Fruit fly (Drosophila melanogaster) whole organism, embryonic: ENCODE data around the gene stet.

ENCODE experiments used
- Atf-2 ChIP-seq: fragments of 200-800 bp; sonication (Bioruptor generic); optimal IDR thresholded peaks from 2 replicates; lab custom pipeline; 2016; ENCODE audit warnings: missing biosample characterization, missing genetic modification characterization
- Blimp-1 ChIP-seq: fragments of 200-800 bp; sonication (Bioruptor generic); optimal IDR thresholded peaks from 3 replicates; lab custom pipeline; 2018; ENCODE audit warnings: missing biosample characterization, missing genetic modification characterization, mild to moderate bottlenecking, moderate library complexity, missing genetic modification reagents
- Bteb2 ChIP-seq: fragments of 200-800 bp; sonication (Bioruptor generic); optimal IDR thresholded peaks from 2 replicates; lab custom pipeline; 2016; ENCODE audit warnings: missing biosample characterization, missing genetic modification characterization
- CG10431 ChIP-seq: fragments of 200-800 bp; sonication (Bioruptor generic); optimal IDR thresholded peaks from 3 replicates; lab custom pipeline; 2018; ENCODE audit warnings: missing biosample characterization, mild to moderate bottlenecking, missing genetic modification characterization
- CG10979 ChIP-seq: fragments of 200-800 bp; sonication (Bioruptor generic); optimal IDR thresholded peaks from 2 replicates; lab custom pipeline; 2018; ENCODE audit warnings: missing biosample characterization, mild to moderate bottlenecking, missing genetic modification characterization, moderate library complexity
- CG12104 ChIP-seq: fragments of 200-800 bp; sonication (Bioruptor generic); optimal IDR thresholded peaks from 3 replicates; lab custom pipeline; 2016; ENCODE audit warnings: missing biosample characterization, missing genetic modification characterization
- CG1233 ChIP-seq: fragments of 200-800 bp; sonication (Bioruptor generic); optimal IDR thresholded peaks from 4 replicates; lab custom pipeline; 2018; ENCODE audit warnings: missing biosample characterization, mild to moderate bottlenecking, missing genetic modification characterization
- CG13424 ChIP-seq: fragments of 200-800 bp; sonication (Bioruptor generic); optimal IDR thresholded peaks from 2 replicates; lab custom pipeline; 2019; ENCODE audit warnings: missing biosample characterization, mild to moderate bottlenecking, missing genetic modification characterization, moderate library complexity
- CG13775 ChIP-seq: fragments of 200-800 bp; sonication (Bioruptor generic); optimal IDR thresholded peaks from 3 replicates; lab custom pipeline; 2017; ENCODE audit warnings: missing biosample characterization, mild to moderate bottlenecking, missing genetic modification characterization
- CG14441 ChIP-seq: fragments of 200-800 bp; sonication (Bioruptor generic); IDR thresholded peaks from 2 replicates; pipeline ENCODE4 v1.3.6; 2022; ENCODE audit warnings: missing biosample characterization, missing genetic modification characterization
- CG16779 ChIP-seq: fragments of 200-800 bp; sonication (Bioruptor generic); IDR thresholded peaks from 2 replicates; pipeline ENCODE4 v1.3.6; 2022; ENCODE audit warnings: missing biosample characterization, missing genetic modification characterization
- CG16813 ChIP-seq: fragments of 200-800 bp; sonication (Bioruptor generic); IDR thresholded peaks from 3 replicates; pipeline ENCODE4 v1.3.6; 2022; ENCODE audit warnings: missing biosample characterization, missing genetic modification characterization; ENCODE audit not compliant: partially characterized antibody
- CG2202 ChIP-seq: fragments of 200-800 bp; sonication (Bioruptor generic); optimal IDR thresholded peaks from 2 replicates; lab custom pipeline; 2018; ENCODE audit warnings: missing biosample characterization, mild to moderate bottlenecking, missing genetic modification characterization
- CG33213 ChIP-seq: fragments of 200-800 bp; sonication (Bioruptor generic); optimal IDR thresholded peaks from 3 replicates; lab custom pipeline; 2016; ENCODE audit warnings: missing biosample characterization, missing genetic modification characterization
- CG33557 ChIP-seq: fragments of 200-800 bp; sonication (Bioruptor generic); optimal IDR thresholded peaks from 2 replicates; lab custom pipeline; 2019; ENCODE audit warnings: missing biosample characterization, mild to moderate bottlenecking, missing genetic modification characterization, moderate library complexity
- CG5953 ChIP-seq: fragments of 200-800 bp; sonication (Bioruptor generic); IDR thresholded peaks from 2 replicates; pipeline ENCODE4 v1.3.6; 2022; ENCODE audit warnings: missing biosample characterization, missing genetic modification characterization
- CG7357 ChIP-seq: fragments of 200-800 bp; sonication (Bioruptor generic); IDR thresholded peaks from 3 replicates; pipeline ENCODE4 v1.3.6; 2022; ENCODE audit warnings: missing biosample characterization, missing genetic modification characterization
- CG8388 ChIP-seq: fragments of 200-800 bp; sonication (Bioruptor generic); optimal IDR thresholded peaks from 2 replicates; lab custom pipeline; 2019; ENCODE audit warnings: missing biosample characterization, mild to moderate bottlenecking, missing genetic modification characterization, moderate library complexity
- D19A ChIP-seq: fragments of 200-800 bp; optimal IDR thresholded peaks from 3 replicates; lab custom pipeline; 2019; ENCODE audit warnings: missing biosample characterization, mild to moderate bottlenecking, missing genetic modification characterization, moderate library complexity
- Dip2 ChIP-seq: fragments of 200-800 bp; sonication (Bioruptor generic); IDR thresholded peaks from 2 replicates; pipeline ENCODE4 v1.3.6; 2022; ENCODE audit warnings: missing biosample characterization, missing genetic modification characterization
- Dp ChIP-seq: fragments of 200-800 bp; sonication (Bioruptor generic); optimal IDR thresholded peaks from 2 replicates; lab custom pipeline; 2018; ENCODE audit warnings: missing biosample characterization, mild to moderate bottlenecking, missing genetic modification characterization, moderate library complexity
- Jarid2 ChIP-seq: fragments of 200-800 bp; sonication (Bioruptor generic); optimal IDR thresholded peaks from 3 replicates; lab custom pipeline; 2017; ENCODE audit warnings: mild to moderate bottlenecking, missing biosample characterization, missing genetic modification reagents, missing genetic modification characterization
- Max ChIP-seq: fragments of 200-800 bp; sonication (Bioruptor generic); optimal IDR thresholded peaks from 2 replicates; lab custom pipeline; 2016; ENCODE audit warnings: missing biosample characterization, mild to moderate bottlenecking, missing genetic modification characterization
- Nf-YC ChIP-seq: fragments of 200-800 bp; optimal IDR thresholded peaks from 3 replicates; lab custom pipeline; 2019; ENCODE audit warnings: missing biosample characterization, mild to moderate bottlenecking, missing genetic modification characterization, moderate library complexity
- Stat92E ChIP-seq, 3 experiments: fragments of >200 bp in 2 of 3; fragments of 200-800 bp in 1 of 3; sonication (Bioruptor generic) in 1 of 3; optimal IDR thresholded peaks; 2 replicates each; lab custom pipeline; 2017 to 2019; ENCODE audit warnings: missing biosample characterization in 3 of 3, missing genetic modification characterization in 3 of 3, mild to moderate bottlenecking in 1 of 3, moderate library complexity in 1 of 3
- Trl ChIP-seq, 3 experiments: fragments of >200 bp in 2 of 3; fragments of 200-800 bp in 1 of 3; sonication (Bioruptor generic) in 1 of 3; optimal IDR thresholded peaks; 2 replicates in 1 of 3; 3 replicates in 2 of 3; lab custom pipeline; 2016 to 2017; ENCODE audit warnings: missing biosample characterization in 1 of 3, missing genetic modification characterization in 1 of 3
- Xbp1 ChIP-seq: fragments of 200-800 bp; sonication (Bioruptor generic); optimal IDR thresholded peaks from 3 replicates; lab custom pipeline; 2016; ENCODE audit warnings: missing biosample characterization, mild to moderate bottlenecking, missing genetic modification characterization
- YL-1 ChIP-seq: fragments of 200-800 bp; sonication (Bioruptor generic); optimal IDR thresholded peaks from 3 replicates; lab custom pipeline; 2017; ENCODE audit warnings: missing biosample characterization, mild to moderate bottlenecking, missing genetic modification characterization
- abd-A ChIP-seq: fragments of 200-800 bp; sonication (Bioruptor generic); optimal IDR thresholded peaks from 3 replicates; lab custom pipeline; 2019; ENCODE audit warnings: missing biosample characterization, mild to moderate bottlenecking, missing genetic modification characterization, moderate library complexity
- ase ChIP-seq: fragments of 200-800 bp; sonication (Bioruptor generic); IDR thresholded peaks from 3 replicates; pipeline ENCODE4 v1.3.6; 2022; ENCODE audit warnings: missing biosample characterization, missing genetic modification characterization
- dati ChIP-seq: fragments of 200-800 bp; sonication (Bioruptor generic); IDR thresholded peaks from 2 replicates; pipeline ENCODE4 v1.3.6; 2022; ENCODE audit warnings: missing biosample characterization, missing genetic modification characterization
- dysf ChIP-seq: fragments of 200-800 bp; sonication (Bioruptor generic); IDR thresholded peaks from 3 replicates; pipeline ENCODE4 v1.3.6; 2022; ENCODE audit warnings: missing biosample characterization, missing genetic modification characterization
- gsb-n ChIP-seq: fragments of 200-800 bp; sonication (Bioruptor generic); optimal IDR thresholded peaks from 3 replicates; lab custom pipeline; 2018; ENCODE audit warnings: missing biosample characterization, mild to moderate bottlenecking, missing genetic modification characterization
- hbn ChIP-seq: fragments of 200-800 bp; sonication (Bioruptor generic); IDR thresholded peaks from 2 replicates; pipeline ENCODE4 v1.3.6; 2022; ENCODE audit warnings: missing biosample characterization, missing genetic modification characterization; ENCODE audit not compliant: partially characterized antibody
- klu ChIP-seq: fragments of 200-800 bp; sonication (Bioruptor generic); IDR thresholded peaks from 2 replicates; pipeline ENCODE4 v1.3.6; 2022; ENCODE audit warnings: missing biosample characterization, missing genetic modification characterization
- knrl ChIP-seq: fragments of 200-800 bp; sonication (Bioruptor generic); IDR thresholded peaks from 3 replicates; pipeline ENCODE4 v1.3.6; 2022; ENCODE audit warnings: missing biosample characterization, missing genetic modification characterization; ENCODE audit not compliant: partially characterized antibody
- lbe ChIP-seq: fragments of 200-800 bp; sonication (Bioruptor generic); optimal IDR thresholded peaks from 2 replicates; lab custom pipeline; 2016; ENCODE audit warnings: missing biosample characterization, mild to moderate bottlenecking, missing genetic modification characterization
- lola ChIP-seq, 3 experiments: fragments of >200 bp in 2 of 3; fragments of 200-800 bp in 1 of 3; sonication (Bioruptor generic) in 1 of 3; optimal IDR thresholded peaks; 2 replicates each; lab custom pipeline; 2017 to 2019; ENCODE audit warnings: missing biosample characterization in 3 of 3, missing genetic modification characterization in 3 of 3, mild to moderate bottlenecking in 1 of 3, moderate library complexity in 1 of 3
- maf-S ChIP-seq: fragments of 200-800 bp; sonication (Bioruptor generic); optimal IDR thresholded peaks from 2 replicates; lab custom pipeline; 2016; ENCODE audit warnings: missing biosample characterization, missing genetic modification characterization
- nmo ChIP-seq: fragments of 200-800 bp; sonication (Bioruptor generic); optimal IDR thresholded peaks from 2 replicates; lab custom pipeline; 2018; ENCODE audit warnings: missing biosample characterization, mild to moderate bottlenecking, missing genetic modification characterization, moderate library complexity
- oc ChIP-seq: fragments of 200-800 bp; sonication (Bioruptor generic); optimal IDR thresholded peaks from 2 replicates; lab custom pipeline; 2018; ENCODE audit warnings: missing biosample characterization, mild to moderate bottlenecking, missing genetic modification characterization, moderate library complexity
- org-1 ChIP-seq: fragments of 200-800 bp; sonication (Bioruptor generic); optimal IDR thresholded peaks from 2 replicates; lab custom pipeline; 2017; ENCODE audit warnings: missing biosample characterization, missing genetic modification characterization
- ranshi ChIP-seq: fragments of 200-800 bp; sonication (Bioruptor generic); IDR thresholded peaks from 2 replicates; pipeline ENCODE4 v1.3.6; 2022; ENCODE audit warnings: missing biosample characterization, missing genetic modification characterization
- sim ChIP-seq: fragments of 200-800 bp; sonication (Bioruptor generic); IDR thresholded peaks from 2 replicates; pipeline ENCODE4 v1.3.6; 2022; ENCODE audit warnings: missing biosample characterization, missing genetic modification characterization
- sna ChIP-seq: fragments of 200-800 bp; sonication (Bioruptor generic); IDR thresholded peaks from 2 replicates; pipeline ENCODE4 v1.3.6; 2022; ENCODE audit warnings: missing biosample characterization, missing genetic modification characterization; ENCODE audit not compliant: partially characterized antibody
- unc-4 ChIP-seq: fragments of 200-800 bp; sonication (Bioruptor generic); IDR thresholded peaks from 2 replicates; pipeline ENCODE4 v1.3.6; 2022; ENCODE audit warnings: missing biosample characterization, missing genetic modification characterization; ENCODE audit not compliant: partially characterized antibody
- zf30C ChIP-seq: fragments of 200-800 bp; sonication (Bioruptor generic); optimal IDR thresholded peaks from 3 replicates; lab custom pipeline; 2018; ENCODE audit warnings: missing biosample characterization, mild to moderate bottlenecking, missing genetic modification characterization

Gene stet

DNA sequence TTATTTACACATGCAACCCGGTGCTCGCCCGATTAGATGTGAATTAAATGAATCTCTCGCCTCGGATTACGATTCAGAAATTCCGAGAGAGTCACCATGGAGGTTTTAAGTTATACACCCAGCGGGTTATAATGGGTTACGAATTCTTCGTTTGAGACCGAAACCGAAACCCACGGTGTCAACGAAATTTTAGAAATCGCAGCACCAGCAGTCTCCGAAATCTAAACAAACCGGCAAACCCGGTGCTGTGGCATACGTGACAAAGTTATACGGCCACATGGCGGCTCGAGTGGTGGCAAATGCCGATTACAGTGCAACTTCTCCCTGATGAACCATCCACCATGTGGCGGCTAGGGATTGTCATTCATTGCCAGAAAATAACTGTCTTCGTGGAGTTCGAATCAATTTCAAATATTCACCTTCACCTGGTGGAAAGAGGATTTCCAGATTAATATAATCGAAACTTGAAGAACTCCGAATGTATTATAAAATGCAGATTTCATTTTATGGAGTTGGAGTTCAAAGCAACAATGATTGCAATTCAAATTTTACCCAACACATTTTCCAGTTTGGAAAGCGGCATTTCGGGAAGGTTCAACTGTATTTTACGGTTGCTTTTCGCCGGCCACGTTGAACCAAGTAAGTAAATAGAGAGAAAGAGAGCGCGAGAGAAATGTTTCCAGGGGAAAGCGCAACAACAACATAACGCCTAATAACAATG lies 26.6 kb upstream of the stet start (continued):
- TF ChIP-seq Nf-YC (tag; lab: Kevin White, UChicago) (peak; percentile 58), nmo (peak; percentile 85), CG16813 (GFP tag; lab: Robert Waterston, UW) (no peak), Atf-2 (GFP tag; lab: Kevin White, UChicago) (peak; percentile 74), oc (tag; lab: Kevin White, UChicago) (peak; percentile 77), CG16779 (GFP tag; lab: Robert Waterston, UW) (no peak), Stat92E (GFP tag; optimal IDR thresholded peaks at IDR 0.05; lab: Kevin White, UChicago) (peak in 1 of 3 experiments; percentile 30), lola (GFP tag; optimal IDR thresholded peaks at IDR 0.05; lab: Kevin White, UChicago) (peak in 1 of 3 experiments; percentile 84), maf-S (GFP tag; lab: Kevin White, UChicago) (peak; percentile 31), gsb-n (tag; lab: Kevin White, UChicago) (peak; percentile 82), CG2202 (tag; lab: Kevin White, UChicago) (peak; percentile 52), sim (GFP tag; lab: Robert Waterston, UW) (0 out of 2 replicates have a peak, but pooled peaks have one; percentile 6), CG12104 (GFP tag; lab: Kevin White, UChicago) (peak; percentile 23), sna (GFP tag; lab: Robert Waterston, UW) (no peak), Max (peak; percentile 59), Bteb2 (GFP tag; lab: Kevin White, UChicago) (no peak), CG13424 (tag; lab: Kevin White, UChicago) (peak; percentile 76), knrl (GFP tag; lab: Robert Waterston, UW) (no peak), lbe (no peak), CG33557 (peak; percentile 79), D19A (peak; percentile 67), Dip2 (no peak), Dp (GFP tag; lab: Kevin White, UChicago) (no peak), CG14441 (GFP tag; lab: Robert Waterston, UW) (no peak; the same call in 1 of the 2 replicates), CG1233 (GFP tag; lab: Kevin White, UChicago) (peak; percentile 71), klu (peak; percentile 19; the same call in 1 of the 2 replicates), CG13775 (GFP tag; lab: Kevin White, UChicago) (peak; percentile 56), CG7357 (GFP tag; lab: Robert Waterston, UW) (peak; percentile 41; the same call in 1 of the 3 replicates), org-1 (GFP tag; lab: Kevin White, UChicago) (peak; percentile 76), Xbp1 (GFP tag; lab: Kevin White, UChicago) (peak; percentile 70), hbn (no peak), CG10979 (peak; percentile 83), CG10431 (GFP tag; lab: Kevin White, UChicago) (peak; percentile 60), Trl (optimal IDR thresholded peaks at IDR 0.05; lab: Kevin White, UChicago) (peak; percentile 18 to 37), Trl (GFP tag; optimal IDR thresholded peaks at IDR 0.05; lab: Kevin White, UChicago) (peak; percentile 61), CG5953 (GFP tag; lab: Robert Waterston, UW) (peak; percentile 51; the same call in 1 of the 2 replicates), unc-4 (GFP tag; lab: Robert Waterston, UW) (no peak), dati (GFP tag; lab: Robert Waterston, UW) (no peak), ranshi (GFP tag; lab: Robert Waterston, UW) (peak; percentile 53; the same call in 1 of the 2 replicates), YL-1 (peak; percentile 54), CG33213 (peak; percentile 48), CG8388 (GFP tag; lab: Kevin White, UChicago) (peak; percentile 79), dysf (GFP tag; lab: Robert Waterston, UW) (peak; percentile 71), abd-A (tag; lab: Kevin White, UChicago) (no peak), Blimp-1 (peak; percentile 78), zf30C (no peak), Jarid2 (GFP tag; lab: Kevin White, UChicago) (peak; percentile 8), ase (0 out of 3 replicates have a peak, but pooled peaks have one; percentile 5)
